Fruit fly (Drosophila melanogaster): Measurements from ENCODE around the gene Nepl8.

Gene Nepl8

DNA sequence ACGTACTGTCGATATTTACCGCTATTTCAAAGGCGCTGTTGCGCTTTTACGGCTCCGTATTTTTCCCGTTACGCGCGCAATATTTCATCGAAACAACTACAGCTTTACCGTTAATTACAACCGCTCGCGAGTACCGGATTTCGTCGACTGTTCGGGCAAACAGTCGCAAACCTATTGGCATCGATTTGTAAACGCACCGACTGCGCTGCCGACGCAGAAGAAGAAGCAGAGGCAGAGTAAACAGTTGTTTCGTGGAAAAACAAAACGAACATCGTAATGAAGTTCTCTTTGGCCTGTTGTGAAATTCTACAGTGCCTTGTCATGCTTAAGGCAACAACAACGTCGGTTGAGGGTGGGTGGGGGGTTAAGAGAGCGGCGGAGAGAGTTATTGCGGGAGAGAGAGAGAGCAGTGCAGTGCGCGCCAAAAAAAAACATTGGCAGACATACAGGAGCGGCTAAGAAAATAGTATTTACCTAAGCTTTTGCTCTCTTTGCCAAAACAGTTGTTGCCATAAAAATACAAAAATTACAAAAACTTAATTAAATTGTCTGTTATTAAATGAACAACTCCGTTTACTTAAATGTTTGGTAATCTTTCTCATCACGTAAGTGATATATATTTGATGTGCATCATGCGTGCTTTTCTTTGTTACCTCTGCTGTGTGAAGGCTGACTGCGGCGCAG is 44.9 kb downstream of the Nepl8 start, which contains the start of gene CG5953 (continued):
- TF ChIP-seq Aef1 (GFP tag; IDR thresholded peaks at IDR 0.05) (peak; percentile 91), Rx (GFP tag; IDR thresholded peaks at IDR 0.05) (peak; percentile 93), HLH3B (GFP tag; IDR thresholded peaks at IDR 0.05) (peak; percentile 97), GATAe (GFP tag; conservative IDR thresholded peaks at IDR 0.05) (peak; percentile 88), CG14667 (GFP tag; IDR thresholded peaks at IDR 0.05) (peak; percentile 96), CG2889 (GFP tag; IDR thresholded peaks at IDR 0.05) (peak; percentile 95), CG31365 (tag; optimal IDR thresholded peaks at IDR 0.05) (peak; percentile 84), abd-A (tag; optimal IDR thresholded peaks at IDR 0.05) (peak; percentile 94), CG14710 (tag; optimal IDR thresholded peaks at IDR 0.05) (peak; percentile 95), CG30020 (tag; optimal IDR thresholded peaks at IDR 0.05) (peak; percentile 71), CG31441 (GFP tag; IDR thresholded peaks at IDR 0.05) (peak; percentile 93), CG17829 (tag; optimal IDR thresholded peaks at IDR 0.05) (peak; percentile 96), CG8924 (tag; optimal IDR thresholded peaks at IDR 0.05) (peak; percentile 97), CG14014 (GFP tag; IDR thresholded peaks at IDR 0.05) (peak; percentile 95), maf-S (GFP tag; optimal IDR thresholded peaks at IDR 0.05) (peak; percentile 91), D19A (tag; optimal IDR thresholded peaks at IDR 0.05) (peak; percentile 93), CG11695 (GFP tag; IDR thresholded peaks at IDR 0.05) (peak; percentile 97), yki (optimal IDR thresholded peaks at IDR 0.05) (peak; percentile 92), pho (GFP tag; optimal IDR thresholded peaks at IDR 0.05) (peak; percentile 95), nerfin-2 (GFP tag; IDR thresholded peaks at IDR 0.05; ENCODE audit: partially characterized antibody) (no peak), CG10431 (GFP tag; optimal IDR thresholded peaks at IDR 0.05) (peak; percentile 90), mld (GFP tag; IDR thresholded peaks at IDR 0.05; ENCODE audit: partially characterized antibody) (no peak), twi (tag; optimal IDR thresholded peaks at IDR 0.05) (peak; percentile 87), CG7786 (GFP tag; optimal IDR thresholded peaks at IDR 0.05) (peak; percentile 94), zfh2 (GFP tag; optimal IDR thresholded peaks at IDR 0.05) (peak; percentile 94), Sry-β (GFP tag; optimal IDR thresholded peaks at IDR 0.05) (peak; percentile 36), CG10147 (GFP tag; optimal IDR thresholded peaks at IDR 0.05) (peak; percentile 97), tll (GFP tag; optimal IDR thresholded peaks at IDR 0.05) (peak in 1 of 2 experiments; percentile 24), eyg (GFP tag; optimal IDR thresholded peaks at IDR 0.05) (peak; percentile 79), MTF-1 (GFP tag; optimal IDR thresholded peaks at IDR 0.05; ENCODE audit: borderline replicate concordance) (peak; percentile 66), wek (GFP tag; optimal IDR thresholded peaks at IDR 0.05) (peak; percentile 52), Hey (tag; optimal IDR thresholded peaks at IDR 0.05) (peak; percentile 55), lola (GFP tag; optimal IDR thresholded peaks at IDR 0.05) (peak in 1 of 3 experiments; percentile 95), lov (optimal IDR thresholded peaks at IDR 0.05) (no peak), lov (GFP tag; IDR thresholded peaks at IDR 0.05) (peak; percentile 89; the same call in 2 of the 3 replicates), peb (GFP tag; IDR thresholded peaks at IDR 0.05) (peak; percentile 95), sna (GFP tag; IDR thresholded peaks at IDR 0.05; ENCODE audit: partially characterized antibody) (peak; percentile 40; the same call in 1 of the 2 replicates), HLHmδ (GFP tag; optimal IDR thresholded peaks at IDR 0.05) (peak; percentile 85), CG8089 (GFP tag; optimal IDR thresholded peaks at IDR 0.05) (peak; percentile 64), CG6175 (GFP tag; IDR thresholded peaks at IDR 0.05) (peak; percentile 87), NfI (GFP tag; optimal IDR thresholded peaks at IDR 0.05) (peak; percentile 97), zen2 (GFP tag; IDR thresholded peaks at IDR 0.05; ENCODE audit: partially characterized antibody) (no peak; the same call in 2 of the 3 replicates), B-H2 (GFP tag; optimal IDR thresholded peaks at IDR 0.05) (peak; percentile 81), CG13894 (tag; optimal IDR thresholded peaks at IDR 0.05) (peak; percentile 88), tin (GFP tag; optimal IDR thresholded peaks at IDR 0.05) (peak; percentile 90), gem (tag; optimal IDR thresholded peaks at IDR 0.05) (peak; percentile 98), CG2202 (tag; optimal IDR thresholded peaks at IDR 0.05) (peak; percentile 94), bcd (GFP tag; optimal IDR thresholded peaks at IDR 0.05) (peak; percentile 97), bowl (GFP tag; IDR thresholded peaks at IDR 0.05) (peak; percentile 92)

Measured in whole organism, embryonic.